Fruit fly (Drosophila melanogaster) whole organism, adult: ENCODE results near the gene CG11560.

Experiments used
- CG11617 ChIP-seq: fragments of 200-800 bp; sonication (Bioruptor generic); optimal IDR thresholded peaks from 2 replicates; lab custom pipeline; 2017; ENCODE audit warnings: mild to moderate bottlenecking, missing biosample characterization, missing genetic modification reagents, missing genetic modification characterization
- CG1620 ChIP-seq: fragments of 200-800 bp; sonication (Bioruptor generic); optimal IDR thresholded peaks from 2 replicates; lab custom pipeline; 2016; ENCODE audit warnings: missing biosample characterization, missing genetic modification characterization
- CG7045 ChIP-seq: fragments of 200-800 bp; sonication (Bioruptor generic); optimal IDR thresholded peaks from 2 replicates; lab custom pipeline; 2017; ENCODE audit warnings: missing biosample characterization, mild to moderate bottlenecking, missing genetic modification characterization
- Mnt ChIP-seq: fragments of 200-800 bp; sonication (Bioruptor generic); optimal IDR thresholded peaks from 2 replicates; lab custom pipeline; 2016; ENCODE audit warnings: missing biosample characterization, mild to moderate bottlenecking, missing genetic modification characterization
- kay ChIP-seq: fragments of 200-800 bp; sonication (Bioruptor generic); peaks from one replicate; lab custom pipeline; 2016; ENCODE audit warnings: missing biosample characterization, missing genetic modification characterization, borderline replicate concordance
- pad ChIP-seq: fragments of 200-800 bp; sonication (Bioruptor generic); optimal IDR thresholded peaks from 3 replicates; lab custom pipeline; 2017; ENCODE audit warnings: missing biosample characterization, missing genetic modification characterization, mild to moderate bottlenecking, moderate library complexity, missing genetic modification reagents

DNA sequence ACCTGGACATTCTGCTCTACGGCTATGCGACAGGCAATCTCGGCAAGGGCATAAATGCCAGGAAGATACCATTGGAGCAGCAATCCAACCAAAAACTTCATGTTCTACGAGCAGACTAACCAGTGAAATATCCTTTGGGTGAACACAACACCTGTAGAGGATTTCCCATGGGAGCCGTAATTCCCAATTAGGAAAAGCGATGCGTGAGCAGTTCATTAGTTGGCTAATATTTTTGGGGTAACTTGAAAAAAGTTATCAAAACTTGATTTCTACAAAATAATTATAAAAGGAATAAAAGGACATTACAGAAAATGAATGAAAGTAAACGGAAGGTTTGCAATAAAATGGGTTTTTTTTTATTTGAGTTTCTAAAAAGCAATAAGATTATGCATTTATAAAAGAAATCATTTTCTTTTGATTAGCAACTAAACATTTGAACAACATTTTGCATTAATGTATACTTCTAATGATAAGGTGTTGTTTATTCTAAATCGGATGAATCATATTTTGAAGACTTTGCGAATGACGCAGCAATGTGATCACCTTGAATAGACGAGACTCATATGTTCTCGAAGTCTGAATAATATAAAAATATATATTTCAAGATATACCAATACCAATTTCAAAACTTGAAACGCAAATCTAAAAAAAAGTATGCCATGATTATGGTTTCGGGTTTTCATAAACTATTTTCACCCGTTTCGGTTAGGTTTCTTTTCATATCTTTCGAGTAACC lies 7.6 kb downstream of the CG11560 start, which contains the start of the genes Ir68b and CG34241:
- no peak for TF ChIP-seq CG7045
- no peak for TF ChIP-seq kay (GFP tag; lab: Kevin White, UChicago)
- TF ChIP-seq CG1620 (GFP tag; lab: Kevin White, UChicago), result no peak
- no peak for TF ChIP-seq pad (GFP tag; lab: Kevin White, UChicago)
- TF ChIP-seq Mnt, result no peak
- TF ChIP-seq CG11617 (GFP tag; lab: Kevin White, UChicago), result no peak
